Worm (Caenorhabditis elegans) whole organism, midembryonic: ENCODE data around the gene srj-1.
A peak's percentile ranks its signal among the peaks of the same experiment; 100 is the strongest.

Experiments
- T22C8.4 ChIP-seq: fragments of 200-800 bp; sonication (Bioruptor generic); IDR thresholded peaks from 2 replicates; pipeline ENCODE4 v1.3.6; 2022; ENCODE audit warnings: missing genetic modification characterization, missing compliant biosample characterization
- cog-1 ChIP-seq: sonication (generic microtip); optimal IDR thresholded peaks from 2 replicates; lab custom pipeline; 2016; ENCODE audit warnings: missing genetic modification characterization, missing compliant biosample characterization
- flt-1 ChIP-seq: fragments of 200-800 bp; sonication (Bioruptor generic); IDR thresholded peaks from 2 replicates; pipeline ENCODE4 v1.3.6; 2022; ENCODE audit warnings: missing genetic modification characterization, missing compliant biosample characterization
- klf-2 ChIP-seq: fragments of 200-800 bp; sonication (Bioruptor generic); conservative IDR thresholded peaks from 2 replicates; pipeline ENCODE4 v1.3.6; 2022; ENCODE audit warnings: missing genetic modification reagents, missing genetic modification characterization, missing compliant biosample characterization
- med-1 ChIP-seq: sonication (generic microtip); optimal IDR thresholded peaks from 2 replicates; lab custom pipeline; 2017; ENCODE audit warnings: missing genetic modification characterization, mild to moderate bottlenecking, missing compliant biosample characterization, antibody characterized with exemption, missing genetic modification reagents; ENCODE audit not compliant: insufficient read depth
- ref-1 ChIP-seq: fragments of 200-800 bp; sonication (Bioruptor generic); conservative IDR thresholded peaks from 2 replicates; pipeline ENCODE4 v1.3.6; 2022; ENCODE audit warnings: missing genetic modification reagents, missing genetic modification characterization, missing compliant biosample characterization
- tab-1 ChIP-seq: fragments of 200-800 bp; sonication (Bioruptor generic); IDR thresholded peaks from 2 replicates; pipeline ENCODE4 v1.3.6; 2022; ENCODE audit warnings: missing genetic modification characterization, missing compliant biosample characterization
- ztf-23 ChIP-seq: fragments of 200-800 bp; sonication (Bioruptor generic); IDR thresholded peaks from 2 replicates; pipeline ENCODE4 v1.3.6; 2022; ENCODE audit warnings: missing genetic modification reagents, missing genetic modification characterization, missing compliant biosample characterization
- ztf-29 ChIP-seq: fragments of 200-800 bp; sonication (Bioruptor generic); IDR thresholded peaks from 2 replicates; pipeline ENCODE4 v1.3.6; 2022; ENCODE audit warnings: missing genetic modification reagents, missing genetic modification characterization, missing compliant biosample characterization

srj-1 gene

ce11 chrIV:11945621-11946020 is 19.6 kb downstream of the srj-1 start, which contains the start of gene ZK829.3:
Gene ZK829.3 (minus strand): TSS chrIV:11945721.
- no peak for TF ChIP-seq T22C8.4 (GFP tag; lab: Robert Waterston, UW)
- TF ChIP-seq flt-1, result no peak
- TF ChIP-seq tab-1, result no peak
- TF ChIP-seq ztf-23 (GFP tag; lab: Robert Waterston, UW), result no peak
- TF ChIP-seq med-1 (GFP tag; lab: Kevin White, UChicago), result no peak
- TF ChIP-seq klf-2 (GFP tag; lab: Robert Waterston, UW), result no peak
- TF ChIP-seq ref-1 (GFP tag; lab: Robert Waterston, UW), result no peak
- no peak for TF ChIP-seq cog-1 (tag; lab: Kevin White, UChicago)
- no peak for TF ChIP-seq ztf-29 (GFP tag; lab: Robert Waterston, UW)

DNA sequence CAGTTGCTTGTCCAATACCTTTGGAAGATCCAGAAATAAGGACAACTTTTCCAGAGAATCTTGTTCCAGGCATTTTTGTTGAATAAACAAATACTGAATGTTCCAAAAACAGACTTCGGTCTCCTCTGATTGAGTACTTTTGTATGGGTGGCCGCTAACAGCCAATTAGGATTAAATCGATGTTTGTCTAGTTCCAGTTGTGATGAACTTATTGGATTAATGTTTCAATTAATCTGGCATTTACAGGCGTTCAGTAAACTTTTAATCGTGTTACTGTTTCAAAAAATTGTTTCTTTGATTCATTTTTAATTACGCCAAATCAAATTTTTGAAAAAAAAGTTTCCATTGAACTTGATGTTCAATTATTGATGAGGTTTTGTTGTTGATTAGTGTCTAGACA is 22.9 kb downstream of the srj-1 start, which contains the start of gene ZK829.1:
Gene ZK829.1 (minus strand): TSS at position 101 of the 400 bp plus-strand sequence.
- TF ChIP-seq flt-1, result no peak
- no peak for TF ChIP-seq ref-1 (GFP tag; lab: Robert Waterston, UW)
- TF ChIP-seq ztf-23 (GFP tag; lab: Robert Waterston, UW), result no peak
- TF ChIP-seq ztf-29 (GFP tag; lab: Robert Waterston, UW), result no peak
- no peak for TF ChIP-seq T22C8.4 (GFP tag; lab: Robert Waterston, UW)
- TF ChIP-seq tab-1, result no peak
- no peak for TF ChIP-seq klf-2 (GFP tag; lab: Robert Waterston, UW)
- TF ChIP-seq med-1 (GFP tag; lab: Kevin White, UChicago), result no peak
- no peak for TF ChIP-seq cog-1 (tag; lab: Kevin White, UChicago)

DNA sequence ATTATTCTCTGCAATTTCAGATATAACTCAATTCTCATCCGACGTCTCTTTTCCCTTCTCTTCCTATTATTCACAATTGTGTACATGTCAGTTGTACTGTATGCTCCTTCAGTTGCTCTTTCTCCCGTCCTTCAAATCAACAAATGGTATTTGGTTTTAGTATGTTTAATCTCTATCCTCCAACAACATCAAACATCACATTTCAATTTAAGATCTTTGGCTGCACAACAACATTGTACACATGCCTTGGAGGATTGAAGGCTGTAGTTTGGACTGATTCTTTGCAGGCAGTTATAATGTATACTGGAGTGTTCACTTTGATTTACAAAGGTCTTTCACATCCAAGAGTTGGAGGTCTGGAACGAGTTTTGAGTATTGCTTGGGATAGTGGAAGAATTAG is 26.7 kb downstream of the srj-1 start:
- TF ChIP-seq cog-1 (tag; lab: Kevin White, UChicago), result no peak
- TF ChIP-seq ztf-23 (GFP tag; lab: Robert Waterston, UW), result no peak
- TF ChIP-seq T22C8.4 (GFP tag; lab: Robert Waterston, UW), result no peak
- no peak for TF ChIP-seq tab-1
- TF ChIP-seq ref-1 (GFP tag; lab: Robert Waterston, UW), result no peak
- TF ChIP-seq flt-1, result no peak
- TF ChIP-seq med-1 (GFP tag; lab: Kevin White, UChicago), result no peak
- TF ChIP-seq klf-2 (GFP tag; lab: Robert Waterston, UW), result no peak
- TF ChIP-seq ztf-29 (GFP tag; lab: Robert Waterston, UW), result no peak

DNA sequence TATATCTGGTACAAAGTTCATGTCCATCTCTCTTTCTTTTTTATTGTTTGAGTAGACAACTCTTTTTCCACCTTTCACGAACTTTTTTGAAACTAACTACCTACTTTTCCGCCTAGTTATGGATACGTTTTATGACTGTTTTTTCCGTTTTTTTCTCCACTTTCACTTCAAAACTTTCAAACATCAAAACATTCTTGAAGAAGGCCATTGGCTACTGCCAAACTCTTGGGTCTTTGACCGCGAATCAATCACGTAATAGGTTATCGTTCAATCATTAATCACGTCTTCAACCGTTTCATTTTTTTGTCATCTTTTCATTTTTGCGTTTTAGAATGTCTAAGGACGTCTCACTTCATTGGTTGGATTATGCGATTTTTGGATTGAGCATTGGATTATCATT is 28.1 kb downstream of the srj-1 start, which contains the start of gene slc-5A12:
Gene slc-5A12 (plus strand): TSS at position 333 of the 400 bp plus-strand sequence.
- TF ChIP-seq ref-1 (GFP tag; lab: Robert Waterston, UW) (no peak), tab-1 (no peak)

- no peak for TF ChIP-seq cog-1 (tag; lab: Kevin White, UChicago)
- TF ChIP-seq ref-1 (GFP tag; lab: Robert Waterston, UW), result no peak
- TF ChIP-seq tab-1, result no peak
- TF ChIP-seq med-1 (GFP tag; lab: Kevin White, UChicago), result no peak
- no peak for TF ChIP-seq flt-1
- no peak for TF ChIP-seq ztf-23 (GFP tag; lab: Robert Waterston, UW)
- no peak for TF ChIP-seq T22C8.4 (GFP tag; lab: Robert Waterston, UW)
- no peak for TF ChIP-seq klf-2 (GFP tag; lab: Robert Waterston, UW)
- TF ChIP-seq ztf-29 (GFP tag; lab: Robert Waterston, UW), result no peak
Measured at ce11 chrIV:11930572-11930971, 34.7 kb downstream of the srj-1 start, which contains the start of gene nhx-9. Gene nhx-9 (plus strand): TSS chrIV:11930872.

ce11 chrIV:11928388-11928787 is 36.8 kb downstream of the srj-1 start:
- TF ChIP-seq tab-1 (peak; percentile 77; the same call in 1 of the 2 replicates), flt-1 (no peak; the same call in 1 of the 2 replicates), cog-1 (tag; lab: Kevin White, UChicago) (no peak), ztf-29 (GFP tag; lab: Robert Waterston, UW) (peak; percentile 46; the same call in 1 of the 2 replicates), med-1 (GFP tag; lab: Kevin White, UChicago) (no peak), ref-1 (GFP tag; lab: Robert Waterston, UW) (peak; percentile 46; the same call in 1 of the 2 replicates), ztf-23 (GFP tag; lab: Robert Waterston, UW) (peak; percentile 63; the same call in 1 of the 2 replicates)

ce11 chrIV:11925346-11926075 is 39.7 kb downstream of the srj-1 start, which contains the start of the genes srlf-33 and srlf-32:
Gene srlf-33 (minus strand): TSS chrIV:11925446.
Gene srlf-32 (plus strand): TSS chrIV:11926025.
- TF ChIP-seq ref-1 (GFP tag; lab: Robert Waterston, UW) (no peak), flt-1 (no peak), klf-2 (GFP tag; lab: Robert Waterston, UW) (no peak), T22C8.4 (GFP tag; lab: Robert Waterston, UW) (no peak), ztf-29 (GFP tag; lab: Robert Waterston, UW) (no peak), ztf-23 (GFP tag; lab: Robert Waterston, UW) (no peak), med-1 (GFP tag; lab: Kevin White, UChicago) (no peak), tab-1 (no peak), cog-1 (tag; lab: Kevin White, UChicago) (no peak)

DNA sequence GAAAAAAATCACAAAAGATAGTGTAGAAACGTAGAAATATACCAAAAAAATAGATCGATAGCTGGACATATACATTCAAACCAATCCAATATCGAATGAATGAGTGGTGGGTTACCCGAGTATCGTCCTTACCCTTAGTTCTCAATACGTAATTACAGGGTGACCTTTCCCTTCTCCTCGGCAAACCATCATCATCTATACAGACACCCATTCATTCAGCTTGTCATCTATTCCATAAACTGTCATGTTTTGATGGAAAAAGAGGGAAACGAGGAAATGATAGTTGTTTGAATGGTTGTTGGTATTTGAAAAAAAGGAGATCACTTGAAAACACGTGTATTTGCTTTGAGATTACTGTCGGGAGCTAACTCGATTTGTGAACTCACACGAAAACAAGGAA is 41.1 kb downstream of the srj-1 start:
- TF ChIP-seq flt-1 (no peak), cog-1 (tag; lab: Kevin White, UChicago) (no peak), tab-1 (no peak), klf-2 (GFP tag; lab: Robert Waterston, UW) (no peak), ztf-23 (GFP tag; lab: Robert Waterston, UW) (no peak), med-1 (GFP tag; lab: Kevin White, UChicago) (no peak), T22C8.4 (GFP tag; lab: Robert Waterston, UW) (no peak), ref-1 (GFP tag; lab: Robert Waterston, UW) (no peak), ztf-29 (GFP tag; lab: Robert Waterston, UW) (no peak)

ce11 chrIV:11923074-11923473 is 42.2 kb downstream of the srj-1 start, which contains the start of gene srlf-31:
Gene srlf-31 (minus strand): TSS chrIV:11923174.
- TF ChIP-seq tab-1 (no peak), med-1 (GFP tag; lab: Kevin White, UChicago) (no peak), ref-1 (GFP tag; lab: Robert Waterston, UW) (no peak), klf-2 (GFP tag; lab: Robert Waterston, UW) (no peak), flt-1 (no peak), ztf-23 (GFP tag; lab: Robert Waterston, UW) (no peak)
